Worm (Caenorhabditis elegans) whole organism, late embryonic: ENCODE results near the gene ckr-2.

Source experiments
- C08G9.2 ChIP-seq: sonication (generic microtip); optimal IDR thresholded peaks from 2 replicates; lab custom pipeline; 2016; ENCODE audit warnings: mild to moderate bottlenecking, missing genetic modification characterization, moderate library complexity, missing compliant biosample characterization
- C38D4.7 ChIP-seq: fragments of 200-800 bp; sonication (Bioruptor generic); optimal IDR thresholded peaks from 2 replicates; lab custom pipeline; 2018; ENCODE audit warnings: mild to moderate bottlenecking, missing genetic modification characterization, moderate library complexity, missing compliant biosample characterization
- F13H6.1 ChIP-seq: sonication (generic microtip); optimal IDR thresholded peaks from 2 replicates; lab custom pipeline; 2016; ENCODE audit warnings: missing genetic modification characterization, missing compliant biosample characterization
- K02D7.2 ChIP-seq: sonication (generic microtip); optimal IDR thresholded peaks from 2 replicates; lab custom pipeline; 2017; ENCODE audit warnings: mild to moderate bottlenecking, missing genetic modification characterization, missing compliant biosample characterization
- K09A11.1 ChIP-seq: sonication (generic microtip); optimal IDR thresholded peaks from 2 replicates; lab custom pipeline; 2017; ENCODE audit warnings: antibody characterized with exemption, mild to moderate bottlenecking, missing genetic modification characterization, missing compliant biosample characterization; ENCODE audit not compliant: insufficient read depth
- Y22D7AL.16 ChIP-seq: sonication (generic microtip); optimal IDR thresholded peaks from 2 replicates; lab custom pipeline; 2016; ENCODE audit warnings: missing genetic modification characterization, missing compliant biosample characterization
- ama-1 ChIP-seq: fragments of 150-350 bp; optimal IDR thresholded peaks from 2 replicates; lab custom pipeline; 2014
- ceh-18 ChIP-seq: sonication (generic microtip); optimal IDR thresholded peaks from 2 replicates; lab custom pipeline; 2016; ENCODE audit warnings: missing genetic modification characterization, missing compliant biosample characterization
- ceh-19 ChIP-seq: fragments of 200-800 bp; sonication (Bioruptor generic); optimal IDR thresholded peaks from 2 replicates; lab custom pipeline; 2018; ENCODE audit warnings: mild to moderate bottlenecking, missing genetic modification characterization, missing compliant biosample characterization
- ceh-2 ChIP-seq: sonication (generic microtip); optimal IDR thresholded peaks from 2 replicates; lab custom pipeline; 2016; ENCODE audit warnings: missing genotype, missing genetic modification characterization, missing compliant biosample characterization
- ceh-22 ChIP-seq: sonication (generic microtip); optimal IDR thresholded peaks from 2 replicates; lab custom pipeline; 2017; ENCODE audit warnings: missing biosample characterization, missing genetic modification characterization
- ceh-24 ChIP-seq: sonication (generic microtip); optimal IDR thresholded peaks from 2 replicates; lab custom pipeline; 2016; ENCODE audit warnings: mild to moderate bottlenecking, missing genetic modification characterization, missing compliant biosample characterization
- ceh-31 ChIP-seq: sonication (generic microtip); optimal IDR thresholded peaks from 2 replicates; lab custom pipeline; 2016; ENCODE audit warnings: missing genetic modification characterization, missing compliant biosample characterization
- ceh-34 ChIP-seq: sonication (generic microtip); optimal IDR thresholded peaks from 2 replicates; lab custom pipeline; 2016; ENCODE audit warnings: mild to moderate bottlenecking, missing genetic modification characterization, missing compliant biosample characterization
- ceh-48 ChIP-seq: sonication (generic microtip); optimal IDR thresholded peaks from 2 replicates; lab custom pipeline; 2016; ENCODE audit warnings: missing genetic modification characterization, inconsistent platforms, missing compliant biosample characterization
- ceh-9 ChIP-seq: sonication (generic microtip); optimal IDR thresholded peaks from 2 replicates; lab custom pipeline; 2016; ENCODE audit warnings: mild to moderate bottlenecking, missing genetic modification characterization, inconsistent platforms, missing compliant biosample characterization
- dmd-4 ChIP-seq: sonication (generic microtip); optimal IDR thresholded peaks from 2 replicates; lab custom pipeline; 2016; ENCODE audit warnings: borderline replicate concordance, missing genetic modification characterization, missing compliant biosample characterization
- ets-4 ChIP-seq: sonication (generic microtip); optimal IDR thresholded peaks from 2 replicates; lab custom pipeline; 2016; ENCODE audit warnings: missing genetic modification characterization, missing compliant biosample characterization
- eyg-1 ChIP-seq: sonication (generic microtip); optimal IDR thresholded peaks from 2 replicates; lab custom pipeline; 2016; ENCODE audit warnings: missing genotype, missing genetic modification characterization, missing compliant biosample characterization
- fkh-10 ChIP-seq: fragments of 150-350 bp; optimal IDR thresholded peaks from 2 replicates; lab custom pipeline; 2014; ENCODE audit warnings: missing biosample characterization, missing genetic modification reagents, missing genetic modification characterization
- hlh-13 ChIP-seq: fragments of 200-800 bp; sonication (Bioruptor generic); optimal IDR thresholded peaks from 2 replicates; lab custom pipeline; 2018; ENCODE audit warnings: mild to moderate bottlenecking, missing genetic modification characterization, missing compliant biosample characterization
- hlh-30 ChIP-seq: sonication (generic microtip); optimal IDR thresholded peaks from 2 replicates; lab custom pipeline; 2017; ENCODE audit warnings: antibody characterized with exemption, missing genetic modification characterization, missing compliant biosample characterization; ENCODE audit not compliant: insufficient read depth
- hlh-6 ChIP-seq: sonication (generic microtip); optimal IDR thresholded peaks from 2 replicates; lab custom pipeline; 2016; ENCODE audit warnings: missing genotype, missing genetic modification characterization, missing compliant biosample characterization
- hlh-8 ChIP-seq: sonication (generic microtip); optimal IDR thresholded peaks from 2 replicates; lab custom pipeline; 2016; ENCODE audit warnings: missing genotype, missing genetic modification characterization, missing compliant biosample characterization
- nfya-1 ChIP-seq: sonication (generic microtip); optimal IDR thresholded peaks from 2 replicates; lab custom pipeline; 2017; ENCODE audit warnings: missing genetic modification characterization, mild to moderate bottlenecking, missing compliant biosample characterization, antibody characterized with exemption, moderate library complexity
- nhr-11 ChIP-seq: fragments of 150-350 bp; optimal IDR thresholded peaks from 2 replicates; lab custom pipeline; 2014; ENCODE audit warnings: missing biosample characterization, missing genetic modification characterization
- nhr-232 ChIP-seq: sonication (generic microtip); optimal IDR thresholded peaks from 2 replicates; lab custom pipeline; 2016; ENCODE audit warnings: missing genetic modification characterization, missing compliant biosample characterization
- pag-3 ChIP-seq: sonication (generic microtip); optimal IDR thresholded peaks from 2 replicates; lab custom pipeline; 2016; ENCODE audit warnings: missing compliant biosample characterization, missing genetic modification characterization, borderline replicate concordance
- pat-9 ChIP-seq: fragments of 200-800 bp; sonication (Bioruptor generic); optimal IDR thresholded peaks from 2 replicates; lab custom pipeline; 2018; ENCODE audit warnings: mild to moderate bottlenecking, missing genetic modification characterization, moderate library complexity, missing compliant biosample characterization
- pax-1 ChIP-seq: fragments of 150-350 bp; optimal IDR thresholded peaks from 2 replicates; lab custom pipeline; 2014; ENCODE audit warnings: missing biosample characterization, missing genetic modification characterization
- pha-4 ChIP-seq: fragments of 150-350 bp; optimal IDR thresholded peaks from 2 replicates; lab custom pipeline; 2018; ENCODE audit warnings: missing biosample characterization, missing genetic modification reagents, missing genetic modification characterization
- pqm-1 ChIP-seq: sonication (generic microtip); optimal IDR thresholded peaks from 2 replicates; lab custom pipeline; 2016; ENCODE audit warnings: missing genetic modification characterization, missing compliant biosample characterization
- rnt-1 ChIP-seq: sonication (generic microtip); optimal IDR thresholded peaks from 2 replicates; lab custom pipeline; 2016; ENCODE audit warnings: missing genetic modification characterization, missing compliant biosample characterization
- syd-9 ChIP-seq: sonication (generic microtip); optimal IDR thresholded peaks from 2 replicates; lab custom pipeline; 2016; ENCODE audit warnings: mild to moderate bottlenecking, missing genetic modification characterization, moderate library complexity, missing compliant biosample characterization
- tbx-2 ChIP-seq: sonication (generic microtip); optimal IDR thresholded peaks from 2 replicates; lab custom pipeline; 2016; ENCODE audit warnings: missing genetic modification characterization, missing compliant biosample characterization
- unc-3 ChIP-seq, 2 experiments: fragments of 200-800 bp in 1 of 2; sonication (Bioruptor generic) in 1 of 2; sonication (generic microtip) in 1 of 2; conservative IDR thresholded peaks in 1 of 2; optimal IDR thresholded peaks in 1 of 2; 2 replicates each; pipeline versions ENCODE4 v1.3.6 to Lab custom; 2016 to 2022; ENCODE audit warnings: missing compliant biosample characterization in 2 of 2, missing genetic modification characterization in 2 of 2, missing genetic modification reagents in 1 of 2
- unc-42 ChIP-seq: sonication (generic microtip); optimal IDR thresholded peaks from 2 replicates; lab custom pipeline; 2016; ENCODE audit warnings: missing genotype, missing genetic modification characterization, missing compliant biosample characterization
- zip-5 ChIP-seq: sonication (generic microtip); optimal IDR thresholded peaks from 2 replicates; lab custom pipeline; 2016; ENCODE audit warnings: missing genetic modification characterization, missing compliant biosample characterization
- ztf-16 ChIP-seq: sonication (generic microtip); optimal IDR thresholded peaks from 2 replicates; lab custom pipeline; 2017; ENCODE audit warnings: missing genetic modification characterization, missing compliant biosample characterization

Gene ckr-2

ce11 chrIII:1970433-1970832 lies 51.0 kb downstream of the ckr-2 start, which contains the start of gene R155.5:
R155.5 (minus strand) TSS chrIII:1970533.
- no peak for TF ChIP-seq eyg-1
- no peak for TF ChIP-seq unc-42 (tag; lab: Kevin White, UChicago)
- TF ChIP-seq C08G9.2 (tag; lab: Kevin White, UChicago) = no peak
- no peak for TF ChIP-seq C38D4.7
- TF ChIP-seq ceh-34 = no peak
- TF ChIP-seq ceh-31 (tag; lab: Kevin White, UChicago) = no peak
- no peak for TF ChIP-seq ets-4 (tag; lab: Kevin White, UChicago)
- TF ChIP-seq ceh-22 = no peak
- TF ChIP-seq F13H6.1 (tag; lab: Kevin White, UChicago) = no peak
- no peak for TF ChIP-seq ceh-24
- TF ChIP-seq pqm-1 (tag; lab: Kevin White, UChicago) = no peak
- TF ChIP-seq hlh-6 (tag; lab: Kevin White, UChicago) = no peak
- TF ChIP-seq nhr-11 = no peak
- no peak for TF ChIP-seq zip-5 (tag; lab: Kevin White, UChicago)
- TF ChIP-seq ceh-2 (tag; lab: Kevin White, UChicago) = no peak
- no peak for TF ChIP-seq hlh-30 (tag; lab: Kevin White, UChicago)
- no peak for TF ChIP-seq hlh-13 (GFP tag; lab: Kevin White, UChicago)
- TF ChIP-seq, all 69 proteins: peak for 0

- no peak for TF ChIP-seq dmd-4 (tag; lab: Kevin White, UChicago)
- TF ChIP-seq C08G9.2 (tag; lab: Kevin White, UChicago) = no peak
- TF ChIP-seq hlh-8 = no peak
- no peak for TF ChIP-seq pag-3 (tag; lab: Kevin White, UChicago)
Observed at ce11 chrIII:1969802-1970201, 51.6 kb downstream of the ckr-2 start, which contains the start of gene moa-1. moa-1 (minus strand) TSS chrIII:1969902.

- TF ChIP-seq ceh-48 (tag; lab: Kevin White, UChicago) = peak; percentile 44
Observed at ce11 chrIII:1965580-1965979, 55.8 kb downstream of the ckr-2 start.

- TF ChIP-seq ceh-48 (tag; lab: Kevin White, UChicago) = peak; percentile 70
Observed at ce11 chrIII:1965161-1965560, 56.2 kb downstream of the ckr-2 start.

ce11 chrIII:1963128-1963527 lies 58.3 kb downstream of the ckr-2 start:
- no peak for TF ChIP-seq hlh-8
- TF ChIP-seq pha-4 (tag; lab: Kevin White, UChicago) = no peak
- TF ChIP-seq pat-9 = no peak
- no peak for TF ChIP-seq hlh-30 (tag; lab: Kevin White, UChicago)
- no peak for TF ChIP-seq fkh-10 (GFP tag; lab: Kevin White, UChicago)
- no peak for TF ChIP-seq ceh-18 (tag; lab: Kevin White, UChicago)
- TF ChIP-seq nhr-232 = no peak
- TF ChIP-seq, all 69 proteins: peak for 0

ce11 chrIII:1962552-1962951 lies 58.8 kb downstream of the ckr-2 start:
- TF ChIP-seq ets-4 (tag; lab: Kevin White, UChicago) = no peak
- TF ChIP-seq pax-1 (tag; lab: Kevin White, UChicago) = no peak
- TF ChIP-seq Y22D7AL.16 (tag; lab: Kevin White, UChicago) = no peak
- TF ChIP-seq tbx-2 (tag; lab: Kevin White, UChicago) = no peak
- TF ChIP-seq ceh-19 (GFP tag; lab: Kevin White, UChicago) = no peak
- TF ChIP-seq ceh-18 (tag; lab: Kevin White, UChicago) = no peak
- TF ChIP-seq ceh-9 (tag; lab: Kevin White, UChicago) = no peak
- no peak for TF ChIP-seq unc-3 (GFP tag; conservative IDR thresholded peaks at IDR 0.05; lab: Robert Waterston, UW)
- TF ChIP-seq unc-3 (tag; optimal IDR thresholded peaks at IDR 0.05; lab: Kevin White, UChicago) = no peak
- no peak for TF ChIP-seq C08G9.2 (tag; lab: Kevin White, UChicago)
- no peak for TF ChIP-seq K02D7.2 (tag; lab: Kevin White, UChicago)
- no peak for TF ChIP-seq ama-1
- no peak for TF ChIP-seq syd-9 (tag; lab: Kevin White, UChicago)
- TF ChIP-seq rnt-1 (tag; lab: Kevin White, UChicago) = no peak
- TF ChIP-seq K09A11.1 (tag; lab: Kevin White, UChicago) = no peak
- TF ChIP-seq ceh-34 = no peak
- no peak for TF ChIP-seq nfya-1 (tag; lab: Kevin White, UChicago)
- no peak for TF ChIP-seq C38D4.7
- no peak for TF ChIP-seq F13H6.1 (tag; lab: Kevin White, UChicago)
- no peak for TF ChIP-seq ztf-16 (tag; lab: Kevin White, UChicago)
- TF ChIP-seq, all 69 proteins: peak for 0
